Fruit fly (Drosophila melanogaster) whole organism, embryonic: Measurements from ENCODE around the gene Awh.

ENCODE experiments used
- Awh ChIP-seq: fragments of 200-800 bp; sonication (Bioruptor generic); IDR thresholded peaks from 2 replicates; pipeline ENCODE4, ENCODE4 v1.3.6; 2022; ENCODE audit warnings: missing biosample characterization, missing genetic modification characterization
- CG10274 ChIP-seq: fragments of 200-800 bp; sonication (Bioruptor generic); optimal IDR thresholded peaks from 3 replicates; lab custom pipeline; 2017; ENCODE audit warnings: missing biosample characterization, mild to moderate bottlenecking, missing genetic modification characterization
- CG11723 ChIP-seq: fragments of 200-800 bp; sonication (Bioruptor generic); optimal IDR thresholded peaks from 2 replicates; lab custom pipeline; 2017; ENCODE audit warnings: missing biosample characterization, mild to moderate bottlenecking, missing genetic modification characterization
- CG12071 ChIP-seq: fragments of 200-800 bp; sonication (Bioruptor generic); optimal IDR thresholded peaks from 3 replicates; lab custom pipeline; 2018; ENCODE audit warnings: missing biosample characterization, mild to moderate bottlenecking, missing genetic modification characterization
- CG13296 ChIP-seq: fragments of 200-800 bp; sonication (Bioruptor generic); optimal IDR thresholded peaks from 3 replicates; lab custom pipeline; 2018; ENCODE audit warnings: missing biosample characterization, mild to moderate bottlenecking, missing genetic modification characterization
- CG13775 ChIP-seq: fragments of 200-800 bp; sonication (Bioruptor generic); optimal IDR thresholded peaks from 3 replicates; lab custom pipeline; 2017; ENCODE audit warnings: missing biosample characterization, mild to moderate bottlenecking, missing genetic modification characterization
- CG15479 ChIP-seq: fragments of 200-800 bp; sonication (Bioruptor generic); optimal IDR thresholded peaks from 3 replicates; lab custom pipeline; 2019; ENCODE audit warnings: missing biosample characterization, mild to moderate bottlenecking, missing genetic modification characterization, moderate library complexity
- CG15696 ChIP-seq: fragments of 200-800 bp; sonication (Bioruptor generic); optimal IDR thresholded peaks from 2 replicates; lab custom pipeline; 2019; ENCODE audit warnings: missing biosample characterization, mild to moderate bottlenecking, missing genetic modification characterization, moderate library complexity
- CG2889 ChIP-seq: fragments of 200-800 bp; sonication (Bioruptor generic); IDR thresholded peaks from 3 replicates; pipeline ENCODE4 v1.3.6; 2022; ENCODE audit warnings: missing biosample characterization, missing genetic modification characterization
- CG30020 ChIP-seq: fragments of 200-800 bp; optimal IDR thresholded peaks from 2 replicates; lab custom pipeline; 2019; ENCODE audit warnings: missing biosample characterization, mild to moderate bottlenecking, missing genetic modification characterization, moderate library complexity
- CG6854 ChIP-seq: fragments of 200-800 bp; sonication (Bioruptor generic); optimal IDR thresholded peaks from 3 replicates; lab custom pipeline; 2017; ENCODE audit warnings: missing biosample characterization, mild to moderate bottlenecking, missing genetic modification characterization
- CG7745 ChIP-seq: fragments of 200-800 bp; sonication (Bioruptor generic); optimal IDR thresholded peaks from 2 replicates; lab custom pipeline; 2018; ENCODE audit warnings: missing biosample characterization, mild to moderate bottlenecking, missing genetic modification characterization, moderate library complexity
- CG8944 ChIP-seq: fragments of 200-800 bp; sonication (Bioruptor generic); optimal IDR thresholded peaks from 3 replicates; lab custom pipeline; 2016; ENCODE audit warnings: missing biosample characterization, missing genetic modification characterization
- D ChIP-seq, 2 experiments: fragments of 200-800 bp in 1 of 2; fragments of >200 bp in 1 of 2; sonication (Bioruptor generic) in 1 of 2; optimal IDR thresholded peaks; 2 replicates in 1 of 2; 3 replicates in 1 of 2; lab custom pipeline; 2017; ENCODE audit warnings: mild to moderate bottlenecking in 1 of 2, missing biosample characterization in 1 of 2, missing genetic modification characterization in 1 of 2, missing genetic modification reagents in 1 of 2
- D19B ChIP-seq: fragments of 200-800 bp; sonication (Bioruptor generic); optimal IDR thresholded peaks from 2 replicates; lab custom pipeline; 2017; ENCODE audit warnings: missing biosample characterization, mild to moderate bottlenecking, missing genetic modification characterization
- Doc2 ChIP-seq: fragments of 200-800 bp; sonication (Bioruptor generic); IDR thresholded peaks from 2 replicates; pipeline ENCODE4 v1.3.6; 2022; ENCODE audit warnings: missing biosample characterization, missing genetic modification characterization
- Hmr ChIP-seq: fragments of 200-800 bp; sonication (Bioruptor generic); optimal IDR thresholded peaks from 3 replicates; lab custom pipeline; 2017; ENCODE audit warnings: mild to moderate bottlenecking, missing biosample characterization, missing genetic modification reagents, missing genetic modification characterization
- Lhr ChIP-seq: fragments of 200-800 bp; sonication (Bioruptor generic); optimal IDR thresholded peaks from 3 replicates; lab custom pipeline; 2017; ENCODE audit warnings: mild to moderate bottlenecking, missing biosample characterization, missing genetic modification reagents, missing genetic modification characterization
- Meics ChIP-seq: fragments of 200-800 bp; sonication (Bioruptor generic); optimal IDR thresholded peaks from 2 replicates; lab custom pipeline; 2017; ENCODE audit warnings: missing biosample characterization, mild to moderate bottlenecking, missing genetic modification characterization
- Neu2 ChIP-seq: fragments of 200-800 bp; sonication (Bioruptor generic); optimal IDR thresholded peaks from 3 replicates; lab custom pipeline; 2016; ENCODE audit warnings: missing biosample characterization, missing genetic modification characterization, borderline replicate concordance
- Ravus ChIP-seq: fragments of 200-800 bp; sonication (Bioruptor generic); IDR thresholded peaks from 2 replicates; pipeline ENCODE4 v1.3.6; 2022; ENCODE audit warnings: missing biosample characterization, missing genetic modification characterization
- Vsx1 ChIP-seq: fragments of 200-800 bp; sonication (Bioruptor generic); optimal IDR thresholded peaks from 2 replicates; lab custom pipeline; 2017; ENCODE audit warnings: missing biosample characterization, mild to moderate bottlenecking, missing genetic modification characterization, missing genetic modification reagents
- YL-1 ChIP-seq: fragments of 200-800 bp; sonication (Bioruptor generic); optimal IDR thresholded peaks from 3 replicates; lab custom pipeline; 2017; ENCODE audit warnings: missing biosample characterization, mild to moderate bottlenecking, missing genetic modification characterization
- abd-A ChIP-seq: fragments of 200-800 bp; sonication (Bioruptor generic); optimal IDR thresholded peaks from 3 replicates; lab custom pipeline; 2019; ENCODE audit warnings: missing biosample characterization, mild to moderate bottlenecking, missing genetic modification characterization, moderate library complexity
- ap ChIP-seq: fragments of 200-800 bp; sonication (Bioruptor generic); IDR thresholded peaks from 2 replicates; pipeline ENCODE4 v1.3.6; 2022; ENCODE audit warnings: missing biosample characterization, missing genetic modification characterization
- bigmax ChIP-seq: fragments of 200-800 bp; sonication (Bioruptor generic); optimal IDR thresholded peaks from 2 replicates; lab custom pipeline; 2018; ENCODE audit warnings: missing biosample characterization, mild to moderate bottlenecking, missing genetic modification characterization
- cad ChIP-seq: fragments of >200 bp; optimal IDR thresholded peaks from 2 replicates; lab custom pipeline; 2017; ENCODE audit warnings: missing biosample characterization, missing genetic modification characterization
- chinmo ChIP-seq: fragments of 200-800 bp; sonication (Bioruptor generic); IDR thresholded peaks from 4 replicates; pipeline ENCODE4 v1.3.6; 2022; ENCODE audit warnings: missing biosample characterization, missing genetic modification characterization; ENCODE audit not compliant: partially characterized antibody
- eve ChIP-seq, 2 experiments: fragments of >200 bp; optimal IDR thresholded peaks; 2 replicates each; lab custom pipeline; 2017; ENCODE audit warnings: missing biosample characterization in 2 of 2, missing genetic modification characterization in 2 of 2
- hth ChIP-seq: fragments of >200 bp; optimal IDR thresholded peaks from 2 replicates; lab custom pipeline; 2017; ENCODE audit warnings: inconsistent platforms
- lola ChIP-seq, 3 experiments: fragments of >200 bp in 2 of 3; fragments of 200-800 bp in 1 of 3; sonication (Bioruptor generic) in 1 of 3; optimal IDR thresholded peaks; 2 replicates each; lab custom pipeline; 2017 to 2019; ENCODE audit warnings: missing biosample characterization in 3 of 3, missing genetic modification characterization in 3 of 3, mild to moderate bottlenecking in 1 of 3, moderate library complexity in 1 of 3
- mirr ChIP-seq: fragments of 200-800 bp; sonication (Bioruptor generic); optimal IDR thresholded peaks from 3 replicates; lab custom pipeline; 2018; ENCODE audit warnings: missing biosample characterization, mild to moderate bottlenecking, missing genetic modification characterization
- oc ChIP-seq: fragments of 200-800 bp; sonication (Bioruptor generic); optimal IDR thresholded peaks from 2 replicates; lab custom pipeline; 2018; ENCODE audit warnings: missing biosample characterization, mild to moderate bottlenecking, missing genetic modification characterization, moderate library complexity
- pros ChIP-seq: fragments of 200-800 bp; sonication (Bioruptor generic); optimal IDR thresholded peaks from 3 replicates; lab custom pipeline; 2019; ENCODE audit warnings: missing biosample characterization, mild to moderate bottlenecking, missing genetic modification characterization, moderate library complexity
- sens ChIP-seq: fragments of 200-800 bp; sonication (Bioruptor generic); peaks from one replicate; lab custom pipeline; 2016; ENCODE audit warnings: missing biosample characterization, missing genetic modification characterization
- so ChIP-seq: fragments of 200-800 bp; sonication (Bioruptor generic); IDR thresholded peaks from 3 replicates; pipeline ENCODE4 v1.3.6; 2022; ENCODE audit warnings: missing biosample characterization, missing genetic modification characterization
- ssp ChIP-seq: fragments of 200-800 bp; sonication (Bioruptor generic); IDR thresholded peaks from 2 replicates; pipeline ENCODE4 v1.3.6; 2022; ENCODE audit warnings: missing biosample characterization, missing genetic modification characterization
- tll ChIP-seq, 2 experiments: fragments of 200-800 bp in 1 of 2; fragments of >200 bp in 1 of 2; sonication (Bioruptor generic) in 1 of 2; optimal IDR thresholded peaks; 2 replicates each; lab custom pipeline; 2017 to 2019; ENCODE audit warnings: missing biosample characterization in 2 of 2, missing genetic modification characterization in 2 of 2, mild to moderate bottlenecking in 1 of 2, moderate library complexity in 1 of 2
- tup ChIP-seq: fragments of 200-800 bp; sonication (Bioruptor generic); optimal IDR thresholded peaks from 2 replicates; lab custom pipeline; 2016; ENCODE audit warnings: missing biosample characterization, mild to moderate bottlenecking, missing genetic modification characterization, moderate library complexity
- vnd ChIP-seq: fragments of 200-800 bp; sonication (Bioruptor generic); IDR thresholded peaks from 3 replicates; pipeline ENCODE4 v1.3.6; 2022; ENCODE audit warnings: missing biosample characterization, missing genetic modification characterization; ENCODE audit not compliant: partially characterized antibody
- vvl ChIP-seq: fragments of 200-800 bp; sonication (Bioruptor generic); IDR thresholded peaks from 2 replicates; pipeline ENCODE4 v1.3.6; 2022; ENCODE audit warnings: missing biosample characterization, missing genetic modification characterization
- z ChIP-seq: fragments of 200-800 bp; sonication (Bioruptor generic); IDR thresholded peaks from 3 replicates; pipeline ENCODE4 v1.3.6; 2022; ENCODE audit warnings: missing biosample characterization, missing genetic modification characterization
- zf30C ChIP-seq: fragments of 200-800 bp; sonication (Bioruptor generic); optimal IDR thresholded peaks from 3 replicates; lab custom pipeline; 2018; ENCODE audit warnings: missing biosample characterization, mild to moderate bottlenecking, missing genetic modification characterization

The Awh gene

dm6 chr3L:3848687-3849270, 2.8 kb downstream of the Awh start:
- TF ChIP-seq pros (peak; percentile 40), sens (GFP tag; lab: Kevin White, UChicago) (peak; percentile 28), CG8944 (no peak), vnd (GFP tag; lab: Robert Waterston, UW) (0 out of 3 replicates have a peak, but pooled peaks have one; percentile 18), CG15479 (GFP tag; lab: Kevin White, UChicago) (peak; percentile 8), lola (GFP tag; optimal IDR thresholded peaks at IDR 0.05; lab: Kevin White, UChicago) (no peak), D (optimal IDR thresholded peaks at IDR 0.05; lab: Kevin White, UChicago) (peak; percentile 97), D (GFP tag; optimal IDR thresholded peaks at IDR 0.05; lab: Kevin White, UChicago) (no peak), cad (peak; percentile 39), tll (GFP tag; optimal IDR thresholded peaks at IDR 0.05; lab: Kevin White, UChicago) (peak in 1 of 2 experiments; percentile 93), z (GFP tag; lab: Robert Waterston, UW) (0 out of 3 replicates have a peak, but pooled peaks have one; percentile 18)
- TF ChIP-seq, all 482 proteins: peak for 8

- TF ChIP-seq CG11723 (GFP tag; lab: Kevin White, UChicago) (no peak), Ravus (GFP tag; lab: Robert Waterston, UW) (no peak), Awh (GFP tag; lab: Robert Waterston, UW) (peak; percentile 90), CG2889 (GFP tag; lab: Robert Waterston, UW) (no peak), CG13296 (GFP tag; lab: Kevin White, UChicago) (no peak), so (GFP tag; lab: Robert Waterston, UW) (no peak), CG30020 (tag; lab: Kevin White, UChicago) (no peak), CG12071 (GFP tag; lab: Kevin White, UChicago) (no peak), ssp (no peak), hth (lab: Kevin White, UChicago) (no peak), Meics (no peak), YL-1 (GFP tag; lab: Kevin White, UChicago) (no peak), CG6854 (GFP tag; lab: Kevin White, UChicago) (no peak), eve (GFP tag; optimal IDR thresholded peaks at IDR 0.05; lab: Kevin White, UChicago) (no peak), chinmo (GFP tag; lab: Robert Waterston, UW) (0 out of 4 replicates have a peak, but pooled peaks have one; percentile 51), vvl (GFP tag; lab: Robert Waterston, UW) (peak; percentile 59; the same call in 1 of the 2 replicates), tup (GFP tag; lab: Kevin White, UChicago) (no peak), Vsx1 (GFP tag; lab: Kevin White, UChicago) (peak; percentile 8), CG15696 (tag; lab: Kevin White, UChicago) (no peak), zf30C (no peak), Neu2 (GFP tag; lab: Kevin White, UChicago) (no peak), CG7745 (no peak), CG13775 (no peak), oc (tag; lab: Kevin White, UChicago) (peak; percentile 45), abd-A (tag; lab: Kevin White, UChicago) (peak; percentile 79), Doc2 (GFP tag; lab: Robert Waterston, UW) (no peak), D19B (no peak), Hmr (GFP tag; lab: Kevin White, UChicago) (no peak), Lhr (GFP tag; lab: Kevin White, UChicago) (no peak), CG10274 (GFP tag; lab: Kevin White, UChicago) (no peak), mirr (no peak), bigmax (GFP tag; lab: Kevin White, UChicago) (no peak), ap (GFP tag; lab: Robert Waterston, UW) (no peak)
Observed at dm6 chr3L:3849763-3850162, 3.8 kb downstream of the Awh start.
